Worm (Caenorhabditis elegans): ENCODE measurements around the gene wrt-2.

- no peak for TF ChIP-seq ceh-82 (tag; optimal IDR thresholded peaks at IDR 0.05)
- TF ChIP-seq skn-1 (tag; optimal IDR thresholded peaks at IDR 0.05): no peak
- no peak for TF ChIP-seq unc-62 (GFP tag; optimal IDR thresholded peaks at IDR 0.05)
- TF ChIP-seq eor-1 (tag; optimal IDR thresholded peaks at IDR 0.05): no peak
- no peak for TF ChIP-seq R02D3.7 (tag; optimal IDR thresholded peaks at IDR 0.05)
- TF ChIP-seq ZK546.5 (tag; optimal IDR thresholded peaks at IDR 0.05): no peak
- no peak for TF ChIP-seq mdl-1 (tag; optimal IDR thresholded peaks at IDR 0.05)
- no peak for TF ChIP-seq nhr-76 (tag; optimal IDR thresholded peaks at IDR 0.05)
- TF ChIP-seq elt-3 (tag; optimal IDR thresholded peaks at IDR 0.05): no peak
- TF ChIP-seq pha-4 (tag; optimal IDR thresholded peaks at IDR 0.05): no peak
- TF ChIP-seq ama-1 (optimal IDR thresholded peaks at IDR 0.05): no peak
- no peak for TF ChIP-seq nhr-28 (tag; optimal IDR thresholded peaks at IDR 0.05)
- no peak for TF ChIP-seq nfya-1 (tag; optimal IDR thresholded peaks at IDR 0.05; ENCODE audit: insufficient read depth)
- TF ChIP-seq lin-39 (tag; optimal IDR thresholded peaks at IDR 0.05): no peak
Observed at ce11 chrX:3087245-3087644, 6.9 kb downstream of the wrt-2 start, which contains the start of gene F52E4.5.
